Worm (Caenorhabditis elegans) whole organism, L4 larva: ENCODE results near the gene his-38.

Experiments used
- T26A8.4 ChIP-seq: fragments of 200-800 bp; sonication (Bioruptor generic); IDR thresholded peaks from 2 replicates; pipeline ENCODE4 v1.3.6; 2022; ENCODE audit warnings: missing genetic modification characterization, missing compliant biosample characterization
- hif-1 ChIP-seq, 2 experiments: sonication (generic microtip); optimal IDR thresholded peaks; 2 replicates each; lab custom pipeline; 2016 to 2017; ENCODE audit warnings: missing compliant biosample characterization in 2 of 2, missing genetic modification characterization in 2 of 2, missing genetic modification reagents in 2 of 2, missing genotype in 2 of 2, mild to moderate bottlenecking in 1 of 2
- jun-1 ChIP-seq: fragments of 150-350 bp; optimal IDR thresholded peaks from 2 replicates; lab custom pipeline; 2014; ENCODE audit warnings: missing biosample characterization, missing genetic modification reagents, missing genetic modification characterization
- lin-13 ChIP-seq: fragments of 150-350 bp; optimal IDR thresholded peaks from 2 replicates; lab custom pipeline; 2014; ENCODE audit warnings: missing biosample characterization, missing genetic modification reagents, missing genetic modification characterization
- nhr-237 ChIP-seq: sonication (generic microtip); optimal IDR thresholded peaks from 2 replicates; lab custom pipeline; 2017; ENCODE audit warnings: missing biosample characterization, missing genetic modification characterization
- saeg-2 ChIP-seq: fragments of 200-800 bp; sonication (Bioruptor generic); IDR thresholded peaks from 2 replicates; pipeline ENCODE4 v1.3.6; 2022; ENCODE audit warnings: missing genetic modification reagents, missing genetic modification characterization, missing compliant biosample characterization

ce11 chrX:7279671-7280389 lies 29.8 kb downstream of the his-38 start, which contains the start of gene unc-10:
- TF ChIP-seq jun-1 (tag; lab: Kevin White, UChicago) = no peak
- TF ChIP-seq hif-1 (tag; optimal IDR thresholded peaks at IDR 0.05; lab: Kevin White, UChicago) = no peak
- TF ChIP-seq nhr-237 (tag; lab: Kevin White, UChicago) = no peak
- no peak for TF ChIP-seq saeg-2 (GFP tag; lab: Robert Waterston, UW)
- no peak for TF ChIP-seq T26A8.4 (GFP tag; lab: Robert Waterston, UW)
- TF ChIP-seq lin-13 (GFP tag; lab: Kevin White, UChicago) = no peak
